Fruit fly (Drosophila melanogaster): ENCODE data around the gene OdsH.
A peak's percentile ranks its signal among the peaks of the same experiment; 100 is the strongest.

OdsH gene

dm6 chrX:17782058-17782457, 8.8 kb upstream of the OdsH start (continued):
- TF ChIP-seq CG17568 (GFP tag; optimal IDR thresholded peaks at IDR 0.05) = peak; percentile 1
- no peak for TF ChIP-seq sob (GFP tag; IDR thresholded peaks at IDR 0.05)
- peak; percentile 41 for TF ChIP-seq CG9727 (GFP tag; optimal IDR thresholded peaks at IDR 0.05)
- no peak for TF ChIP-seq ken (GFP tag; IDR thresholded peaks at IDR 0.05)
- TF ChIP-seq fd3F (GFP tag; optimal IDR thresholded peaks at IDR 0.05) = no peak
- TF ChIP-seq grau (tag; optimal IDR thresholded peaks at IDR 0.05) = peak; percentile 53
- TF ChIP-seq CG8478 (optimal IDR thresholded peaks at IDR 0.05) = no peak
- TF ChIP-seq CG1233 (GFP tag; optimal IDR thresholded peaks at IDR 0.05) = no peak
- no peak for TF ChIP-seq CG14014 (GFP tag; IDR thresholded peaks at IDR 0.05)
- TF ChIP-seq schlank (tag; optimal IDR thresholded peaks at IDR 0.05) = no peak
- no peak for TF ChIP-seq ttk (GFP tag; IDR thresholded peaks at IDR 0.05)
- TF ChIP-seq CG17829 (tag; optimal IDR thresholded peaks at IDR 0.05) = peak; percentile 38
- 0 out of 2 replicates have a peak, but pooled peaks have one; percentile 18 for TF ChIP-seq seq (GFP tag; IDR thresholded peaks at IDR 0.05)
- no peak for TF ChIP-seq CrebB (tag; optimal IDR thresholded peaks at IDR 0.05)
- no peak for TF ChIP-seq CG10431 (GFP tag; optimal IDR thresholded peaks at IDR 0.05)
- TF ChIP-seq twi (tag; optimal IDR thresholded peaks at IDR 0.05) = peak; percentile 0
- TF ChIP-seq hb (GFP tag; IDR thresholded peaks at IDR 0.05; ENCODE audit: partially characterized antibody) = no peak
- TF ChIP-seq nom (GFP tag; optimal IDR thresholded peaks at IDR 0.05) = no peak
- no peak for TF ChIP-seq sqz (GFP tag; optimal IDR thresholded peaks at IDR 0.05)
- TF ChIP-seq tup (GFP tag; optimal IDR thresholded peaks at IDR 0.05) = no peak
- TF ChIP-seq Hmr (GFP tag; optimal IDR thresholded peaks at IDR 0.05) = peak; percentile 37
- no peak for TF ChIP-seq CG6813 (GFP tag; optimal IDR thresholded peaks at IDR 0.05)
- no peak for TF ChIP-seq CG34224 (GFP tag; IDR thresholded peaks at IDR 0.05; ENCODE audit: partially characterized antibody)
- peak; percentile 9 for TF ChIP-seq CG18619 (GFP tag; optimal IDR thresholded peaks at IDR 0.05)
- TF ChIP-seq gsb-n (tag; optimal IDR thresholded peaks at IDR 0.05) = peak; percentile 61
- no peak for TF ChIP-seq gsb (GFP tag; IDR thresholded peaks at IDR 0.05)
- no peak for TF ChIP-seq CG7928 (GFP tag; optimal IDR thresholded peaks at IDR 0.05)
- TF ChIP-seq slbo (GFP tag; IDR thresholded peaks at IDR 0.05) = no peak
- no peak for TF ChIP-seq CG7786 (GFP tag; optimal IDR thresholded peaks at IDR 0.05)
- TF ChIP-seq CG6791 (GFP tag; IDR thresholded peaks at IDR 0.05; ENCODE audit: partially characterized antibody) = no peak
- no peak for TF ChIP-seq CG17912 (GFP tag; optimal IDR thresholded peaks at IDR 0.05)
- TF ChIP-seq CG34422 (GFP tag; IDR thresholded peaks at IDR 0.05) = no peak
- TF ChIP-seq CG15601 (tag; optimal IDR thresholded peaks at IDR 0.05) = peak; percentile 38
- TF ChIP-seq CG11696 (GFP tag; IDR thresholded peaks at IDR 0.05) = no peak
- TF ChIP-seq Blimp-1 (GFP tag; optimal IDR thresholded peaks at IDR 0.05) = peak; percentile 43
- TF ChIP-seq ash1 (GFP tag; optimal IDR thresholded peaks at IDR 0.05) = no peak
- TF ChIP-seq crc (GFP tag; optimal IDR thresholded peaks at IDR 0.05) = no peak
- TF ChIP-seq Rfx (GFP tag; IDR thresholded peaks at IDR 0.05) = no peak
- no peak for TF ChIP-seq otp (GFP tag; IDR thresholded peaks at IDR 0.05)
- no peak for TF ChIP-seq B-H2 (GFP tag; optimal IDR thresholded peaks at IDR 0.05)
- no peak for TF ChIP-seq Antp (GFP tag; optimal IDR thresholded peaks at IDR 0.05)
- TF ChIP-seq Lim3 (GFP tag; IDR thresholded peaks at IDR 0.05) = no peak
- peak; percentile 33 for TF ChIP-seq nerfin-1 (tag; optimal IDR thresholded peaks at IDR 0.05)
- no peak for TF ChIP-seq Camta (GFP tag; optimal IDR thresholded peaks at IDR 0.05)
- TF ChIP-seq ato (GFP tag; IDR thresholded peaks at IDR 0.05; ENCODE audit: partially characterized antibody) = no peak
- no peak for TF ChIP-seq CG10543 (GFP tag; optimal IDR thresholded peaks at IDR 0.05)
- TF ChIP-seq CG3995 (GFP tag; optimal IDR thresholded peaks at IDR 0.05) = no peak
- TF ChIP-seq lilli (GFP tag; optimal IDR thresholded peaks at IDR 0.05) = no peak
- TF ChIP-seq Gsc (GFP tag; IDR thresholded peaks at IDR 0.05) = no peak
- no peak for TF ChIP-seq nau (GFP tag; optimal IDR thresholded peaks at IDR 0.05)
- no peak for TF ChIP-seq NC2β (GFP tag; optimal IDR thresholded peaks at IDR 0.05)
- TF ChIP-seq CG16815 (GFP tag; optimal IDR thresholded peaks at IDR 0.05) = peak; percentile 27
